Fruit fly (Drosophila melanogaster) whole organism, prepupa: Measurements from ENCODE around the gene Dbp73D.

Source experiments
- CG6854 ChIP-seq: fragments of 200-800 bp; sonication (Bioruptor generic); optimal IDR thresholded peaks from 2 replicates; lab custom pipeline; 2017; ENCODE audit warnings: missing biosample characterization, mild to moderate bottlenecking, missing genetic modification characterization
- Gug ChIP-seq: fragments of 200-800 bp; sonication (Bioruptor generic); IDR thresholded peaks from 2 replicates; pipeline ENCODE4 v1.3.6; 2022; ENCODE audit warnings: missing biosample characterization, missing genetic modification characterization
- Hr4 ChIP-seq: fragments of 200-800 bp; sonication (Bioruptor generic); optimal IDR thresholded peaks from 3 replicates; lab custom pipeline; 2016; ENCODE audit warnings: missing biosample characterization, missing genetic modification characterization
- esn ChIP-seq: fragments of 200-800 bp; sonication (Bioruptor generic); optimal IDR thresholded peaks from 2 replicates; lab custom pipeline; 2016; ENCODE audit warnings: missing biosample characterization, mild to moderate bottlenecking, missing genetic modification characterization, moderate library complexity

DNA sequence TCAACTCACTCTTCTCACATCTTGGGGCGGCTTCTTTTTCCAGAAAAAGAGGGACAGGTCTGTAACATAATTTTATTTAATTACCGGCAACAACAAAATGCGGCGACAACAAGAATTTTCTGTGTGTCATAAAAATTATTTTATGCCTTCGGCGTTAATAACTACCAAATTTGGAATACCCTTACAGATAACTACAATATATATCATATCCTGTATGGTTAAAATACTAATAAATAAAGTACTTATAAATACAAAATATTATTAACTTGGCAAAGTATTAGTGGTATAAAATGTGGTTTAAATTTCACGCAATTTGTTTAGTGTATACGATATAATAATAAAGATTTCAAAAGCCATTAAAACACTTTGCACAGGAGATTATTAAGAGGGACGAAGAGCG is 20.1 kb upstream of the Dbp73D start:
- TF ChIP-seq CG6854 (no peak), Gug (GFP tag; lab: Robert Waterston, UW) (no peak), Hr4 (GFP tag; lab: Kevin White, UChicago) (no peak), esn (GFP tag; lab: Kevin White, UChicago) (no peak)
